Worm (Caenorhabditis elegans): ENCODE data around the gene F49C12.12.

- TF ChIP-seq ztf-11 (tag; optimal IDR thresholded peaks at IDR 0.05) (peak; percentile 52), mep-1 (tag; optimal IDR thresholded peaks at IDR 0.05) (peak; percentile 82), nhr-237 (tag; optimal IDR thresholded peaks at IDR 0.05) (peak; percentile 16)
Measured at ce11 chrIV:9316068-9316681, 4.7 kb downstream of the F49C12.12 start, which contains the start of the genes F49C12.9 and rpn-7.
